Fruit fly (Drosophila melanogaster): ENCODE results near the gene CG18749.

- no peak for TF ChIP-seq psq (optimal IDR thresholded peaks at IDR 0.05)
- no peak for TF ChIP-seq EcR (GFP tag; optimal IDR thresholded peaks at IDR 0.05)
- TF ChIP-seq Dll (optimal IDR thresholded peaks at IDR 0.05): no peak
- no peak for TF ChIP-seq CG8478 (optimal IDR thresholded peaks at IDR 0.05)
- TF ChIP-seq usp (GFP tag; optimal IDR thresholded peaks at IDR 0.05): no peak
- TF ChIP-seq pan (optimal IDR thresholded peaks at IDR 0.05): no peak
Observed at dm6 chr3R:8195049-8195448, 48.8 kb upstream of the CG18749 start.

Measured in whole organism.